Fruit fly (Drosophila melanogaster): ENCODE results near the gene fd96Cb.
"Not testable (repeated sequence)": the region's sequence is repeated elsewhere in the genome, so short reads cannot be mapped to it uniquely, and the experiment has no call there.

Gene fd96Cb

dm6 chr3R:25112466-25112939 is 17.7 kb downstream of the fd96Cb start, which contains the start of gene Nepl16:
Nepl16 (minus strand) TSS chr3R:25112516.
- TF ChIP-seq pan (optimal IDR thresholded peaks at IDR 0.05): no peak
- TF ChIP-seq psq (optimal IDR thresholded peaks at IDR 0.05): no peak
- no peak for TF ChIP-seq EcR (GFP tag; optimal IDR thresholded peaks at IDR 0.05)
- TF ChIP-seq usp (GFP tag; optimal IDR thresholded peaks at IDR 0.05): no peak

dm6 chr3R:25122736-25123211 is 28.0 kb downstream of the fd96Cb start, which contains the start of the genes CG31510 and TTLL5:
CG31510 (minus strand) TSS chr3R:25122920.
TTLL5 (minus strand) TSS chr3R:25122920.
- no peak for TF ChIP-seq CG8478 (optimal IDR thresholded peaks at IDR 0.05)
- TF ChIP-seq EcR (GFP tag; optimal IDR thresholded peaks at IDR 0.05): no peak
- TF ChIP-seq Dll (optimal IDR thresholded peaks at IDR 0.05): no peak
- TF ChIP-seq usp (GFP tag; optimal IDR thresholded peaks at IDR 0.05): no peak
- no peak for TF ChIP-seq pan (optimal IDR thresholded peaks at IDR 0.05)
- no peak for TF ChIP-seq psq (optimal IDR thresholded peaks at IDR 0.05)

dm6 chr3R:25123262-25123661 is 28.4 kb downstream of the fd96Cb start, which contains the start of gene vig2:
vig2 (plus strand) TSS chr3R:25123373.
- TF ChIP-seq CG8478, Dll, psq (optimal IDR thresholded peaks at IDR 0.05): not testable (repeated sequence)

- TF ChIP-seq usp (GFP tag; optimal IDR thresholded peaks at IDR 0.05): no peak
- no peak for TF ChIP-seq CG8478 (optimal IDR thresholded peaks at IDR 0.05)
- TF ChIP-seq Dll (optimal IDR thresholded peaks at IDR 0.05): no peak
- no peak for TF ChIP-seq pan (optimal IDR thresholded peaks at IDR 0.05)
- TF ChIP-seq psq (optimal IDR thresholded peaks at IDR 0.05): no peak
- TF ChIP-seq EcR (GFP tag; optimal IDR thresholded peaks at IDR 0.05): no peak
These were observed 32.0 kb downstream of the fd96Cb start for dm6 chr3R:25126823-25127222.

dm6 chr3R:25127231-25127689 is 32.4 kb downstream of the fd96Cb start, which contains the start of the genes Mocs2A, Mocs2B and Clbn:
Mocs2A (minus strand) TSS chr3R:25127359.
Mocs2B (minus strand) TSS chr3R:25127359.
Clbn (plus strand) TSS chr3R:25127502.
- TF ChIP-seq Dll (optimal IDR thresholded peaks at IDR 0.05) (no peak), CG8478 (optimal IDR thresholded peaks at IDR 0.05) (no peak), EcR (GFP tag; optimal IDR thresholded peaks at IDR 0.05) (no peak), pan (optimal IDR thresholded peaks at IDR 0.05) (no peak), usp (GFP tag; optimal IDR thresholded peaks at IDR 0.05) (no peak), psq (optimal IDR thresholded peaks at IDR 0.05) (no peak)

- TF ChIP-seq Dll (optimal IDR thresholded peaks at IDR 0.05); CG8478 (optimal IDR thresholded peaks at IDR 0.05); EcR (GFP tag; optimal IDR thresholded peaks at IDR 0.05): not testable (repeated sequence)
These were observed 36.2 kb downstream of the fd96Cb start, which contains the start of gene Bili for dm6 chr3R:25131042-25131441. Bili (plus strand) TSS chr3R:25131306.

dm6 chr3R:25137565-25138367 is 43.0 kb downstream of the fd96Cb start, which contains the start of gene danr:
danr (plus strand) TSS chr3R:25138072.
- TF ChIP-seq psq (optimal IDR thresholded peaks at IDR 0.05): no peak
- TF ChIP-seq CG8478 (optimal IDR thresholded peaks at IDR 0.05): no peak
- TF ChIP-seq usp (GFP tag; optimal IDR thresholded peaks at IDR 0.05): no peak
- TF ChIP-seq pan (optimal IDR thresholded peaks at IDR 0.05): no peak
- no peak for TF ChIP-seq EcR (GFP tag; optimal IDR thresholded peaks at IDR 0.05)
- peak; percentile 76 for TF ChIP-seq Dll (optimal IDR thresholded peaks at IDR 0.05)

Measured in whole organism.